Worm (Caenorhabditis elegans) whole organism, early embryonic: Measurements from ENCODE around the gene T21D12.14.

Experiments
- B0310.2 ChIP-seq: sonication (generic microtip); optimal IDR thresholded peaks from 2 replicates; lab custom pipeline; 2016; ENCODE audit warnings: mild to moderate bottlenecking, missing genetic modification characterization, missing compliant biosample characterization
- aly-1 ChIP-seq: sonication (generic microtip); optimal IDR thresholded peaks from 2 replicates; lab custom pipeline; 2016; ENCODE audit warnings: missing genetic modification characterization, missing compliant biosample characterization
- ama-1 ChIP-seq: fragments of 150-350 bp; optimal IDR thresholded peaks from 2 replicates; lab custom pipeline; 2014
- ceh-36 ChIP-seq: sonication (generic microtip); optimal IDR thresholded peaks from 2 replicates; lab custom pipeline; 2016; ENCODE audit warnings: missing genetic modification characterization, inconsistent platforms, missing compliant biosample characterization
- ets-7 ChIP-seq: sonication (generic microtip); optimal IDR thresholded peaks from 2 replicates; lab custom pipeline; 2016; ENCODE audit warnings: missing genotype, missing genetic modification characterization, missing compliant biosample characterization
- hmbx-1 ChIP-seq: sonication (generic microtip); optimal IDR thresholded peaks from 2 replicates; lab custom pipeline; 2016; ENCODE audit warnings: mild to moderate bottlenecking, missing genetic modification characterization, missing compliant biosample characterization
- hmg-4 ChIP-seq: fragments of 200-800 bp; sonication (Bioruptor generic); optimal IDR thresholded peaks from 2 replicates; lab custom pipeline; 2018; ENCODE audit warnings: mild to moderate bottlenecking, missing genetic modification characterization, missing compliant biosample characterization
- hnd-1 ChIP-seq: sonication (generic microtip); optimal IDR thresholded peaks from 2 replicates; lab custom pipeline; 2016; ENCODE audit warnings: missing genetic modification characterization, missing compliant biosample characterization
- tbx-11 ChIP-seq: fragments of 200-800 bp; sonication (Bioruptor generic); IDR thresholded peaks from 2 replicates; pipeline ENCODE4 v1.3.6; 2022; ENCODE audit warnings: missing genetic modification characterization, missing compliant biosample characterization
- tra-4 ChIP-seq: sonication (generic microtip); optimal IDR thresholded peaks from 2 replicates; lab custom pipeline; 2017; ENCODE audit warnings: missing genetic modification characterization, missing compliant biosample characterization

DNA sequence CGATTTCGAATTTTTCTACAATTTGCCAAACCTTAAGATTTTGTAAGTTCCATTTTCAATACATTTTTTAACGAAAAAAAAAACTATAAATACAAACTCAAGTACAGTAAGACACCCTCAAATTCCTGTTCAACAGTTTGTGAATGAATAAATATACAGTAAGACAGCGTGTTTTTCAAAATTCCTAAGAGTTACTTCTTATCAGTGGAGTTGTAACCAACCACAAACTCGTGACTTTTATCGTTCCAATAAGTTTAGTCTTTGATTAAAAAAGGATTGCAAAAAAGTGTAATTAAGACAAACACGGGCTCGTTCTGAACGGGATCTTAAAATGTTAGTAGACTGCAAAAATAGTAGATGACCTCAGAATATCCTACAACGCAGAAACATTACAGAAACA, 12.8 kb downstream of the T21D12.14 start:
- no peak for TF ChIP-seq tra-4 (tag; lab: Kevin White, UChicago)
- no peak for TF ChIP-seq B0310.2
- TF ChIP-seq ceh-36 (tag; lab: Kevin White, UChicago): no peak
- no peak for TF ChIP-seq ama-1
- TF ChIP-seq ets-7 (tag; lab: Kevin White, UChicago): no peak
- no peak for TF ChIP-seq tbx-11 (GFP tag; lab: Robert Waterston, UW)
- no peak for TF ChIP-seq hnd-1 (tag; lab: Kevin White, UChicago)
- TF ChIP-seq hmg-4 (GFP tag; lab: Kevin White, UChicago): no peak
- no peak for TF ChIP-seq aly-1 (tag; lab: Kevin White, UChicago)
- TF ChIP-seq hmbx-1 (tag; lab: Kevin White, UChicago): no peak
